Fruit fly (Drosophila melanogaster): ENCODE measurements around the gene CG14195.

CG14195 gene

dm6 chrX:19211982-19212381, at the start of gene CG14195:
Gene CG14195 (minus strand): TSS chrX:19212082.
- TF ChIP-seq foxo (GFP tag; optimal IDR thresholded peaks at IDR 0.05), result no peak
- TF ChIP-seq CG32264 (GFP tag; optimal IDR thresholded peaks at IDR 0.05), result no peak
- no peak for TF ChIP-seq woc (GFP tag; optimal IDR thresholded peaks at IDR 0.05)
- no peak for TF ChIP-seq jim (GFP tag; optimal IDR thresholded peaks at IDR 0.05)
- no peak for TF ChIP-seq Mio (GFP tag; optimal IDR thresholded peaks at IDR 0.05)
- TF ChIP-seq br (GFP tag; optimal IDR thresholded peaks at IDR 0.05), result no peak
- TF ChIP-seq CrebA (GFP tag; optimal IDR thresholded peaks at IDR 0.05; ENCODE audit: borderline replicate concordance), result no peak
- no peak for TF ChIP-seq Myc (optimal IDR thresholded peaks at IDR 0.05)
- no peak for TF ChIP-seq Hnf4 (GFP tag; optimal IDR thresholded peaks at IDR 0.05)
- TF ChIP-seq usp (GFP tag; optimal IDR thresholded peaks at IDR 0.05), result no peak
- TF ChIP-seq HLH106 (tag; optimal IDR thresholded peaks at IDR 0.05), result no peak
- no peak for TF ChIP-seq ey (GFP tag; optimal IDR thresholded peaks at IDR 0.05)
- TF ChIP-seq N (GFP tag; optimal IDR thresholded peaks at IDR 0.05), result no peak
- no peak for TF ChIP-seq GATAd (GFP tag; optimal IDR thresholded peaks at IDR 0.05)
- TF ChIP-seq rgr (GFP tag; optimal IDR thresholded peaks at IDR 0.05), result no peak
- TF ChIP-seq Vsx2 (GFP tag; optimal IDR thresholded peaks at IDR 0.05; ENCODE audit: partially characterized antibody), result no peak
- TF ChIP-seq Hr78 (GFP tag; optimal IDR thresholded peaks at IDR 0.05), result no peak
- TF ChIP-seq h (GFP tag; optimal IDR thresholded peaks at IDR 0.05), result no peak
- TF ChIP-seq Dif (GFP tag; optimal IDR thresholded peaks at IDR 0.05; ENCODE audit: partially characterized antibody), result no peak

- no peak for TF ChIP-seq foxo (GFP tag; optimal IDR thresholded peaks at IDR 0.05)
- no peak for TF ChIP-seq Jra (GFP tag; optimal IDR thresholded peaks at IDR 0.05)
- no peak for TF ChIP-seq Hr83 (GFP tag; optimal IDR thresholded peaks at IDR 0.05; ENCODE audit: poor library complexity, severe bottlenecking)
- TF ChIP-seq Dfd (GFP tag; optimal IDR thresholded peaks at IDR 0.05), result no peak
- TF ChIP-seq N (GFP tag; optimal IDR thresholded peaks at IDR 0.05), result no peak
- no peak for TF ChIP-seq pan (optimal IDR thresholded peaks at IDR 0.05)
Measured at dm6 chrX:19261071-19261470, 49.2 kb upstream of the CG14195 start, which contains the start of gene rictor. Gene rictor (minus strand): TSS chrX:19261240.

dm6 chrX:19260696-19260989, 48.8 kb upstream of the CG14195 start:
- TF ChIP-seq Vsx2 (GFP tag; optimal IDR thresholded peaks at IDR 0.05; ENCODE audit: partially characterized antibody) (no peak), jim (GFP tag; optimal IDR thresholded peaks at IDR 0.05) (no peak), CG32264 (GFP tag; optimal IDR thresholded peaks at IDR 0.05) (no peak), dl (GFP tag; optimal IDR thresholded peaks at IDR 0.05; ENCODE audit: insufficient read depth in 1 of 2, partially characterized antibody in 2 of 2) (no peak), Hr78 (GFP tag; optimal IDR thresholded peaks at IDR 0.05) (no peak), Dfd (GFP tag; optimal IDR thresholded peaks at IDR 0.05) (no peak), h (GFP tag; optimal IDR thresholded peaks at IDR 0.05) (no peak), CrebA (GFP tag; optimal IDR thresholded peaks at IDR 0.05; ENCODE audit: borderline replicate concordance) (no peak), Abd-B (GFP tag; optimal IDR thresholded peaks at IDR 0.05) (no peak), OdsH (GFP tag; optimal IDR thresholded peaks at IDR 0.05) (no peak), brk (GFP tag; optimal IDR thresholded peaks at IDR 0.05) (no peak), Jra (GFP tag; optimal IDR thresholded peaks at IDR 0.05) (no peak), ey (GFP tag; optimal IDR thresholded peaks at IDR 0.05) (no peak), sv (GFP tag; optimal IDR thresholded peaks at IDR 0.05) (no peak), sage (GFP tag; optimal IDR thresholded peaks at IDR 0.05) (no peak)

dm6 chrX:19259802-19260695, 48.2 kb upstream of the CG14195 start:
- no peak for TF ChIP-seq CG32264 (GFP tag; optimal IDR thresholded peaks at IDR 0.05)
- no peak for TF ChIP-seq fru (GFP tag; optimal IDR thresholded peaks at IDR 0.05)
- no peak for TF ChIP-seq Sp1 (GFP tag; optimal IDR thresholded peaks at IDR 0.05)
- TF ChIP-seq Vsx2 (GFP tag; optimal IDR thresholded peaks at IDR 0.05; ENCODE audit: partially characterized antibody), result no peak
- no peak for TF ChIP-seq dl (GFP tag; optimal IDR thresholded peaks at IDR 0.05; ENCODE audit: insufficient read depth in 1 of 2, partially characterized antibody in 2 of 2)
- TF ChIP-seq Dfd (GFP tag; optimal IDR thresholded peaks at IDR 0.05), result no peak
- no peak for TF ChIP-seq lola (GFP tag; optimal IDR thresholded peaks at IDR 0.05)
- TF ChIP-seq Hnf4 (GFP tag; optimal IDR thresholded peaks at IDR 0.05), result no peak
- no peak for TF ChIP-seq Dif (GFP tag; optimal IDR thresholded peaks at IDR 0.05; ENCODE audit: partially characterized antibody)
- TF ChIP-seq ey (GFP tag; optimal IDR thresholded peaks at IDR 0.05), result no peak
- no peak for TF ChIP-seq dsf (GFP tag; optimal IDR thresholded peaks at IDR 0.05; ENCODE audit: borderline replicate concordance)

All from whole organism, wandering third instar larva.